Worm (Caenorhabditis elegans): ENCODE data around the gene clec-226.

clec-226 gene

ce11 chrV:13961927-13962419 lies 15.2 kb downstream of the clec-226 start, which contains the start of the genes algn-13 and R10D12.13:
Gene algn-13 (minus strand): TSS chrV:13961977.
Gene R10D12.13 (plus strand): TSS chrV:13962417.
- TF ChIP-seq lsy-2 (tag; optimal IDR thresholded peaks at IDR 0.05) (peak in 1 of 2 experiments; percentile 70), C34F6.9 (tag; optimal IDR thresholded peaks at IDR 0.05) (peak; percentile 37), nhr-10 (tag; optimal IDR thresholded peaks at IDR 0.05) (no peak), snpc-4 (tag; optimal IDR thresholded peaks at IDR 0.05) (peak; percentile 30), skn-1 (tag; optimal IDR thresholded peaks at IDR 0.05) (no peak), nhr-25 (tag; optimal IDR thresholded peaks at IDR 0.05) (peak; percentile 43), nhr-129 (tag; optimal IDR thresholded peaks at IDR 0.05) (peak; percentile 55), ztf-4 (tag; optimal IDR thresholded peaks at IDR 0.05) (peak; percentile 2), nhr-21 (tag; optimal IDR thresholded peaks at IDR 0.05) (no peak), unc-55 (GFP tag; optimal IDR thresholded peaks at IDR 0.05) (peak; percentile 78), gmeb-1 (tag; optimal IDR thresholded peaks at IDR 0.05) (peak; percentile 74), Y55F3AM.14 (GFP tag; optimal IDR thresholded peaks at IDR 0.05) (no peak), lin-13 (GFP tag; optimal IDR thresholded peaks at IDR 0.05) (peak; percentile 52), sem-4 (tag; optimal IDR thresholded peaks at IDR 0.05) (peak; percentile 70), F13H6.1 (tag; optimal IDR thresholded peaks at IDR 0.05) (peak; percentile 64), nhr-6 (tag; optimal IDR thresholded peaks at IDR 0.05) (no peak), nhr-77 (tag; optimal IDR thresholded peaks at IDR 0.05) (no peak), ztf-1 (GFP tag; conservative IDR thresholded peaks at IDR 0.05) (no peak), R02D3.7 (tag; optimal IDR thresholded peaks at IDR 0.05) (no peak), sma-9 (GFP tag; optimal IDR thresholded peaks at IDR 0.05) (peak; percentile 70), sma-9 (tag; optimal IDR thresholded peaks at IDR 0.05) (no peak), mab-5 (tag; optimal IDR thresholded peaks at IDR 0.05) (peak; percentile 56), nhr-11 (tag; optimal IDR thresholded peaks at IDR 0.05) (no peak), lin-11 (tag; optimal IDR thresholded peaks at IDR 0.05) (peak; percentile 60), sma-3 (GFP tag; optimal IDR thresholded peaks at IDR 0.05) (peak; percentile 48), elt-3 (tag; optimal IDR thresholded peaks at IDR 0.05) (no peak)

ce11 chrV:13963279-13963976 lies 16.7 kb downstream of the clec-226 start, which contains the start of gene sao-1:
Gene sao-1 (plus strand): TSS chrV:13963926.
- peak; percentile 13 for TF ChIP-seq sma-9 (GFP tag; optimal IDR thresholded peaks at IDR 0.05)
- no peak for TF ChIP-seq sma-9 (tag; optimal IDR thresholded peaks at IDR 0.05)
- peak; percentile 98 for TF ChIP-seq blmp-1 (tag; optimal IDR thresholded peaks at IDR 0.05; ENCODE audit: insufficient read depth)
- TF ChIP-seq lin-39 (tag; optimal IDR thresholded peaks at IDR 0.05), result no peak

DNA sequence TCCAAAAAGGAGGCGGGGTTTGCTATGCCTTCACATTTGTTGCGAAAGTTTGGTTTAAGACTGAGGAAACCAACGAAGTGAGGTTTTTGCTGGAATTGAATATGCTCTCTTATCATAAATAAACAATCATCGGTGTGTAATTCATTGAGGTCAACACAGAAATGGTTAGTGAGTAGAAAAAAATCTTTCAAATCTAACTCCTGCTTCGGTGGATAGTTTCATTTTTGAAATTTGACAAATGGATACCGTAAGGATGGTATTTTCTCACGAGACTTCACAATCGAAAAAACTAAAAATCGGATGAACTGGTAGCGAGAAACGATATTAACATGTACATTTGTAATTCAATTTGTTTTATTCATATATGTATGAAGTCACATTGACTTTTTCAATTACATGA lies 34.0 kb downstream of the clec-226 start, which contains the start of gene eol-1:
TSS of gene eol-1 (minus strand) at position 101 of the 400 bp plus-strand sequence.
- TF ChIP-seq snpc-4 (tag; optimal IDR thresholded peaks at IDR 0.05), result no peak
- no peak for TF ChIP-seq alr-1 (tag; optimal IDR thresholded peaks at IDR 0.05)
- no peak for TF ChIP-seq crh-2 (tag; optimal IDR thresholded peaks at IDR 0.05)
- no peak for TF ChIP-seq C34F6.9 (tag; optimal IDR thresholded peaks at IDR 0.05)
- TF ChIP-seq unc-55 (GFP tag; optimal IDR thresholded peaks at IDR 0.05), result no peak
- TF ChIP-seq F13H6.1 (tag; optimal IDR thresholded peaks at IDR 0.05), result no peak
- no peak for TF ChIP-seq ZK546.5 (tag; optimal IDR thresholded peaks at IDR 0.05)
- no peak for TF ChIP-seq aly-2 (tag; optimal IDR thresholded peaks at IDR 0.05)
- TF ChIP-seq ceh-16 (tag; optimal IDR thresholded peaks at IDR 0.05), result no peak
- no peak for TF ChIP-seq Y55F3AM.14 (GFP tag; optimal IDR thresholded peaks at IDR 0.05)
- no peak for TF ChIP-seq nhr-25 (tag; optimal IDR thresholded peaks at IDR 0.05)
- TF ChIP-seq blmp-1 (tag; optimal IDR thresholded peaks at IDR 0.05; ENCODE audit: insufficient read depth), result no peak

ce11 chrV:13981677-13982076 lies 34.9 kb downstream of the clec-226 start:
- TF ChIP-seq ceh-16 (tag; optimal IDR thresholded peaks at IDR 0.05) (no peak), nhr-6 (tag; optimal IDR thresholded peaks at IDR 0.05) (no peak), nhr-23 (tag; optimal IDR thresholded peaks at IDR 0.05) (no peak), C34F6.9 (tag; optimal IDR thresholded peaks at IDR 0.05) (no peak), nhr-10 (tag; optimal IDR thresholded peaks at IDR 0.05) (no peak), lin-11 (tag; optimal IDR thresholded peaks at IDR 0.05) (no peak), sem-4 (tag; optimal IDR thresholded peaks at IDR 0.05) (no peak), elt-3 (tag; optimal IDR thresholded peaks at IDR 0.05) (no peak), nhr-12 (tag; optimal IDR thresholded peaks at IDR 0.05) (no peak), lsy-2 (tag; optimal IDR thresholded peaks at IDR 0.05) (no peak), dmd-4 (tag; optimal IDR thresholded peaks at IDR 0.05) (no peak), ZK546.5 (tag; optimal IDR thresholded peaks at IDR 0.05) (no peak), lin-13 (GFP tag; optimal IDR thresholded peaks at IDR 0.05) (no peak)
